Worm (Caenorhabditis elegans) whole organism, midembryonic: ENCODE data around the gene F23B2.7.

Experiments
- T22C8.4 ChIP-seq: fragments of 200-800 bp; sonication (Bioruptor generic); IDR thresholded peaks from 2 replicates; pipeline ENCODE4 v1.3.6; 2022; ENCODE audit warnings: missing genetic modification characterization, missing compliant biosample characterization
- cog-1 ChIP-seq: sonication (generic microtip); optimal IDR thresholded peaks from 2 replicates; lab custom pipeline; 2016; ENCODE audit warnings: missing genetic modification characterization, missing compliant biosample characterization
- flt-1 ChIP-seq: fragments of 200-800 bp; sonication (Bioruptor generic); IDR thresholded peaks from 2 replicates; pipeline ENCODE4 v1.3.6; 2022; ENCODE audit warnings: missing genetic modification characterization, missing compliant biosample characterization
- klf-2 ChIP-seq: fragments of 200-800 bp; sonication (Bioruptor generic); conservative IDR thresholded peaks from 2 replicates; pipeline ENCODE4 v1.3.6; 2022; ENCODE audit warnings: missing genetic modification reagents, missing genetic modification characterization, missing compliant biosample characterization
- med-1 ChIP-seq: sonication (generic microtip); optimal IDR thresholded peaks from 2 replicates; lab custom pipeline; 2017; ENCODE audit warnings: missing genetic modification characterization, mild to moderate bottlenecking, missing compliant biosample characterization, antibody characterized with exemption, missing genetic modification reagents; ENCODE audit not compliant: insufficient read depth
- ref-1 ChIP-seq: fragments of 200-800 bp; sonication (Bioruptor generic); conservative IDR thresholded peaks from 2 replicates; pipeline ENCODE4 v1.3.6; 2022; ENCODE audit warnings: missing genetic modification reagents, missing genetic modification characterization, missing compliant biosample characterization
- tab-1 ChIP-seq: fragments of 200-800 bp; sonication (Bioruptor generic); IDR thresholded peaks from 2 replicates; pipeline ENCODE4 v1.3.6; 2022; ENCODE audit warnings: missing genetic modification characterization, missing compliant biosample characterization
- ztf-23 ChIP-seq: fragments of 200-800 bp; sonication (Bioruptor generic); IDR thresholded peaks from 2 replicates; pipeline ENCODE4 v1.3.6; 2022; ENCODE audit warnings: missing genetic modification reagents, missing genetic modification characterization, missing compliant biosample characterization
- ztf-29 ChIP-seq: fragments of 200-800 bp; sonication (Bioruptor generic); IDR thresholded peaks from 2 replicates; pipeline ENCODE4 v1.3.6; 2022; ENCODE audit warnings: missing genetic modification reagents, missing genetic modification characterization, missing compliant biosample characterization

Gene F23B2.7

DNA sequence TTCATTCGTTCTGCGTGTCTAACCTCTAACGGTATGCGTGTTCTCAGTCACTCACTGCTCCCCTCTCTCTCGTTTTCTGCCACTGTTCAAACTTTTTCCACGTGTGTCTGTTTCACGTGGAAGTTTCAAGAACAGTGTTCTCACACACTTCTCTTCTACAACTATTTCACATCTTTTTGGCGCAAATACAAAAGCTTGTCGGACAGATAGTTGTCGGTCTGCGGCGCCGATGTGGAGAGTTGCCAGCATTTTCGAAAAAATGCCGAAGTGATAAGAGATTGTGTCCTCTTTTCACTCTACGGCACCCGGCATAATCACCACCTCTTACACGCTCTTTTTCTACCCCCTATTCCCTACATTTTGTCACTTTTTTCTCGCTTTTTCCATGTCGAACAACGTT lies 31.9 kb upstream of the F23B2.7 start:
- TF ChIP-seq ztf-23 (no peak), ref-1 (GFP tag; lab: Robert Waterston, UW) (no peak), T22C8.4 (GFP tag; lab: Robert Waterston, UW) (no peak), cog-1 (no peak), klf-2 (GFP tag; lab: Robert Waterston, UW) (no peak), med-1 (GFP tag; lab: Kevin White, UChicago) (no peak), tab-1 (GFP tag; lab: Robert Waterston, UW) (no peak), ztf-29 (GFP tag; lab: Robert Waterston, UW) (no peak), flt-1 (GFP tag; lab: Robert Waterston, UW) (no peak)

DNA sequence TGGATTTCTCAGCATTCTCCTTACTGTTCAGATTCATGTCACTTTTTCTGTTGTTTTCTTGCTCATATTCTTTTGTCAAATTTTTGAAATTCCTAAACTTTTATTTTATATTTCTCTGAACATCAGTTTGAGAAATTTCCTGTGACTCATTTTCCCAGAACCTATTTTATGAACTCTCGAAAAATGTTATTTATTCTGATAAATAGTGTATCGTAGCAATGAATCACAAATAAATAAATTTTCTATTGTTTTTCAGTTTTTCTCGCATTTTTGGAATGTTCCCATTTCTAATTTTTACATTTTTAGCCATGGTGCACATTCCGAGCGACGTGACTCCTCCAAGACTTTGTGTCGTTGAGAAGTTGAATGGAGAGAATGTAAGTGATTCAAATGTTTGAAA lies 31.5 kb upstream of the F23B2.7 start, which contains the start of gene nrfl-1:
TSS of gene nrfl-1 (plus strand) at position 301 of the 400 bp plus-strand sequence.
- no peak for TF ChIP-seq cog-1
- no peak for TF ChIP-seq T22C8.4 (GFP tag; lab: Robert Waterston, UW)
- TF ChIP-seq tab-1 (GFP tag; lab: Robert Waterston, UW), result no peak
- TF ChIP-seq klf-2 (GFP tag; lab: Robert Waterston, UW), result no peak
- no peak for TF ChIP-seq ztf-29 (GFP tag; lab: Robert Waterston, UW)
- TF ChIP-seq med-1 (GFP tag; lab: Kevin White, UChicago), result no peak
- TF ChIP-seq ref-1 (GFP tag; lab: Robert Waterston, UW), result no peak
- TF ChIP-seq flt-1 (GFP tag; lab: Robert Waterston, UW), result no peak
- no peak for TF ChIP-seq ztf-23

ce11 chrIV:9120220-9120619 lies 30.1 kb upstream of the F23B2.7 start:
- TF ChIP-seq flt-1 (GFP tag; lab: Robert Waterston, UW), result no peak
- TF ChIP-seq cog-1, result no peak
- TF ChIP-seq klf-2 (GFP tag; lab: Robert Waterston, UW), result no peak
- TF ChIP-seq ref-1 (GFP tag; lab: Robert Waterston, UW), result no peak
- TF ChIP-seq ztf-29 (GFP tag; lab: Robert Waterston, UW), result no peak
- no peak for TF ChIP-seq med-1 (GFP tag; lab: Kevin White, UChicago)
- no peak for TF ChIP-seq T22C8.4 (GFP tag; lab: Robert Waterston, UW)
- no peak for TF ChIP-seq tab-1 (GFP tag; lab: Robert Waterston, UW)
- no peak for TF ChIP-seq ztf-23

- no peak for TF ChIP-seq ref-1 (GFP tag; lab: Robert Waterston, UW)
- TF ChIP-seq ztf-23, result no peak
- TF ChIP-seq T22C8.4 (GFP tag; lab: Robert Waterston, UW), result no peak
- TF ChIP-seq med-1 (GFP tag; lab: Kevin White, UChicago), result no peak
- TF ChIP-seq klf-2 (GFP tag; lab: Robert Waterston, UW), result no peak
- no peak for TF ChIP-seq ztf-29 (GFP tag; lab: Robert Waterston, UW)
- no peak for TF ChIP-seq cog-1
- no peak for TF ChIP-seq flt-1 (GFP tag; lab: Robert Waterston, UW)
- TF ChIP-seq tab-1 (GFP tag; lab: Robert Waterston, UW), result no peak
These were observed 28.7 kb upstream of the F23B2.7 start for ce11 chrIV:9121545-9121944.

- TF ChIP-seq tab-1 (GFP tag; lab: Robert Waterston, UW) (no peak), T22C8.4 (GFP tag; lab: Robert Waterston, UW) (no peak), flt-1 (GFP tag; lab: Robert Waterston, UW) (no peak), ztf-29 (GFP tag; lab: Robert Waterston, UW) (no peak), med-1 (GFP tag; lab: Kevin White, UChicago) (no peak), klf-2 (GFP tag; lab: Robert Waterston, UW) (no peak), cog-1 (no peak), ref-1 (GFP tag; lab: Robert Waterston, UW) (no peak), ztf-23 (no peak)
These were observed 19.7 kb upstream of the F23B2.7 start for ce11 chrIV:9130605-9131004.

ce11 chrIV:9135377-9135776 lies 14.9 kb upstream of the F23B2.7 start, which contains the start of gene delm-1:
TSS of gene delm-1 (minus strand) at chrIV:9135477.
- TF ChIP-seq ztf-23 (no peak), med-1 (GFP tag; lab: Kevin White, UChicago) (no peak), T22C8.4 (GFP tag; lab: Robert Waterston, UW) (no peak), tab-1 (GFP tag; lab: Robert Waterston, UW) (no peak), klf-2 (GFP tag; lab: Robert Waterston, UW) (no peak), ztf-29 (GFP tag; lab: Robert Waterston, UW) (no peak), cog-1 (no peak), ref-1 (GFP tag; lab: Robert Waterston, UW) (no peak), flt-1 (GFP tag; lab: Robert Waterston, UW) (no peak)

ce11 chrIV:9140172-9140805 lies 10.0 kb upstream of the F23B2.7 start:
- no peak for TF ChIP-seq klf-2 (GFP tag; lab: Robert Waterston, UW)

DNA sequence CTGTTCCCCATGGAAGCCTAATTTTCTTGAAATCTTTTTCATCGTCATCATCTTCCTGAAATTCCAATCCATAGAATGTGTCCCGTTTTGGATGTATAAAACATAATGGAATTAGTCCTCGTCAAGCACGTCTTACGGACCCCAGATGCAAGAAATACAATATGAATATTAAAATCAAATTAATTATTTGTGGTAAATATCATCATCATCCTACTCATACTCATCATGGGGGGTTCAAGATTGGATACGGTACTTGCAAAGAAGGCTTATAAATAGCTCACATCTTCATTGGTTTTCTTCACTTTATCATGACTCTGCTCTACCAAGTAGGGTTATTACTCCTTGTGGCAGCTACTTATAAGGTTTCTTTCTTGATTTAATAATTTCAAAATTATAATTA lies 5.9 kb upstream of the F23B2.7 start, which contains the start of gene flp-1:
TSS of gene flp-1 (plus strand) at position 301 of the 400 bp plus-strand sequence.
- TF ChIP-seq T22C8.4 (GFP tag; lab: Robert Waterston, UW) (no peak), flt-1 (GFP tag; lab: Robert Waterston, UW) (no peak), med-1 (GFP tag; lab: Kevin White, UChicago) (no peak), ztf-29 (GFP tag; lab: Robert Waterston, UW) (no peak), tab-1 (GFP tag; lab: Robert Waterston, UW) (no peak), cog-1 (no peak), ztf-23 (no peak), ref-1 (GFP tag; lab: Robert Waterston, UW) (no peak)

- TF ChIP-seq ref-1 (GFP tag; lab: Robert Waterston, UW), result no peak
- no peak for TF ChIP-seq med-1 (GFP tag; lab: Kevin White, UChicago)
- TF ChIP-seq klf-2 (GFP tag; lab: Robert Waterston, UW), result no peak
- no peak for TF ChIP-seq ztf-23
- TF ChIP-seq flt-1 (GFP tag; lab: Robert Waterston, UW), result no peak
- TF ChIP-seq tab-1 (GFP tag; lab: Robert Waterston, UW), result no peak
- no peak for TF ChIP-seq ztf-29 (GFP tag; lab: Robert Waterston, UW)
- no peak for TF ChIP-seq T22C8.4 (GFP tag; lab: Robert Waterston, UW)
- TF ChIP-seq cog-1, result no peak
These were observed 4.2 kb upstream of the F23B2.7 start, which contains the start of gene daf-10 for ce11 chrIV:9146111-9146510. TSS of gene daf-10 (minus strand) at chrIV:9146211.
